Worm (Caenorhabditis elegans) whole organism, L4 larva: Measurements from ENCODE around the gene F57G12.2.

ENCODE experiments used
- D1046.2 ChIP-seq: fragments of 200-800 bp; sonication (Bioruptor generic); IDR thresholded peaks from 2 replicates; pipeline ENCODE4 v1.3.6; 2022; ENCODE audit warnings: missing genetic modification characterization, missing compliant biosample characterization
- Y48G9A.11 ChIP-seq: fragments of 200-800 bp; sonication (Bioruptor generic); IDR thresholded peaks from 2 replicates; pipeline ENCODE4 v1.3.6; 2022; ENCODE audit warnings: missing genetic modification reagents, missing genetic modification characterization, missing compliant biosample characterization
- Y5F2A.4 ChIP-seq: fragments of 200-800 bp; sonication (Bioruptor generic); optimal IDR thresholded peaks from 2 replicates; lab custom pipeline; 2018; ENCODE audit warnings: mild to moderate bottlenecking, missing genetic modification characterization, missing compliant biosample characterization
- Y75B8A.6 ChIP-seq: fragments of 200-800 bp; sonication (Bioruptor generic); IDR thresholded peaks from 2 replicates; pipeline ENCODE4 v1.3.6; 2022; ENCODE audit warnings: missing genetic modification reagents, missing genetic modification characterization, missing compliant biosample characterization
- aha-1 ChIP-seq: fragments of 150-350 bp; peaks from one replicate; lab custom pipeline; 2014; ENCODE audit warnings: missing biosample characterization, missing genetic modification characterization
- arid-1 ChIP-seq: fragments of 200-800 bp; sonication (Bioruptor generic); conservative IDR thresholded peaks from 2 replicates; pipeline ENCODE4 v1.3.6; 2022; ENCODE audit warnings: missing genetic modification reagents, missing genetic modification characterization, missing compliant biosample characterization
- ceh-32 ChIP-seq: sonication (generic microtip); optimal IDR thresholded peaks from 2 replicates; lab custom pipeline; 2016; ENCODE audit warnings: mild to moderate bottlenecking, missing genetic modification characterization, missing compliant biosample characterization; ENCODE audit not compliant: poor library complexity
- ceh-44 ChIP-seq: fragments of 200-800 bp; sonication (Bioruptor generic); IDR thresholded peaks from 2 replicates; pipeline ENCODE4 v1.3.6; 2022; ENCODE audit warnings: missing genetic modification reagents, missing genetic modification characterization, missing compliant biosample characterization
- ceh-62 ChIP-seq: sonication (generic microtip); optimal IDR thresholded peaks from 2 replicates; lab custom pipeline; 2017; ENCODE audit warnings: missing biosample characterization, missing genetic modification characterization
- cey-2 ChIP-seq: sonication (generic microtip); optimal IDR thresholded peaks from 3 replicates; lab custom pipeline; 2017; ENCODE audit warnings: missing genetic modification characterization, mild to moderate bottlenecking, missing compliant biosample characterization, antibody characterized with exemption, borderline replicate concordance; ENCODE audit not compliant: insufficient read depth
- ctbp-1 ChIP-seq: fragments of 200-800 bp; sonication (Bioruptor generic); IDR thresholded peaks from 2 replicates; pipeline ENCODE4 v1.3.6; 2022; ENCODE audit warnings: missing genetic modification reagents, missing genetic modification characterization, missing compliant biosample characterization
- daf-16 ChIP-seq, 3 experiments: sonication (generic microtip); optimal IDR thresholded peaks; 2 replicates each; lab custom pipeline; 2016 to 2017; ENCODE audit warnings: missing genetic modification characterization in 3 of 3, missing genetic modification reagents in 3 of 3, mild to moderate bottlenecking in 2 of 3, missing compliant biosample characterization in 2 of 3, missing biosample characterization in 1 of 3, moderate library complexity in 1 of 3
- daf-8 ChIP-seq: fragments of 200-800 bp; sonication (Bioruptor generic); IDR thresholded peaks from 2 replicates; pipeline ENCODE4 v1.3.6; 2022; ENCODE audit warnings: missing genetic modification characterization, missing compliant biosample characterization
- dmd-6 ChIP-seq: fragments of 200-800 bp; sonication (Bioruptor generic); IDR thresholded peaks from 2 replicates; pipeline ENCODE4 v1.3.6; 2022; ENCODE audit warnings: missing genetic modification reagents, missing genetic modification characterization, missing compliant biosample characterization
- dmd-8 ChIP-seq: fragments of 200-800 bp; sonication (Bioruptor generic); IDR thresholded peaks from 2 replicates; pipeline ENCODE4 v1.3.6; 2022; ENCODE audit warnings: missing genetic modification characterization, missing compliant biosample characterization
- dve-1 ChIP-seq: sonication (generic microtip); optimal IDR thresholded peaks from 2 replicates; lab custom pipeline; 2017; ENCODE audit warnings: antibody characterized with exemption, mild to moderate bottlenecking, missing genetic modification characterization, missing compliant biosample characterization; ENCODE audit not compliant: insufficient read depth
- egl-43 ChIP-seq: fragments of 200-800 bp; sonication (Bioruptor generic); IDR thresholded peaks from 2 replicates; pipeline ENCODE4 v1.3.6; 2022; ENCODE audit warnings: missing genetic modification reagents, missing genetic modification characterization, missing compliant biosample characterization
- hlh-11 ChIP-seq: fragments of 200-800 bp; sonication (Bioruptor generic); optimal IDR thresholded peaks from 2 replicates; lab custom pipeline; 2018; ENCODE audit warnings: mild to moderate bottlenecking, missing genetic modification characterization, missing compliant biosample characterization
- hlh-30 ChIP-seq: sonication (generic microtip); optimal IDR thresholded peaks from 2 replicates; lab custom pipeline; 2017; ENCODE audit warnings: antibody characterized with exemption, mild to moderate bottlenecking, missing genetic modification characterization, missing compliant biosample characterization; ENCODE audit not compliant: insufficient read depth
- lin-29 ChIP-seq: fragments of 200-800 bp; sonication (Bioruptor generic); IDR thresholded peaks from 2 replicates; pipeline ENCODE4 v1.3.6; 2022; ENCODE audit warnings: missing genetic modification reagents, missing genetic modification characterization, missing compliant biosample characterization
- lir-3 ChIP-seq: sonication (generic microtip); optimal IDR thresholded peaks from 2 replicates; lab custom pipeline; 2016; ENCODE audit warnings: mild to moderate bottlenecking, missing genetic modification characterization, missing compliant biosample characterization
- mes-2 ChIP-seq: sonication (generic microtip); optimal IDR thresholded peaks from 2 replicates; lab custom pipeline; 2016; ENCODE audit warnings: missing genotype, mild to moderate bottlenecking, missing genetic modification characterization, missing compliant biosample characterization; ENCODE audit not compliant: poor library complexity, severe bottlenecking
- mxl-2 ChIP-seq: fragments of 200-800 bp; sonication (Bioruptor generic); conservative IDR thresholded peaks from 2 replicates; pipeline ENCODE4 v1.3.6; 2022; ENCODE audit warnings: missing genetic modification reagents, missing genetic modification characterization, missing compliant biosample characterization
- nhr-10 ChIP-seq: fragments of 150-350 bp; optimal IDR thresholded peaks from 2 replicates; lab custom pipeline; 2014; ENCODE audit warnings: missing biosample characterization, missing genetic modification characterization
- nhr-102 ChIP-seq: sonication (generic microtip); optimal IDR thresholded peaks from 2 replicates; lab custom pipeline; 2016; ENCODE audit warnings: mild to moderate bottlenecking, missing genetic modification characterization, moderate library complexity, missing compliant biosample characterization
- nhr-11 ChIP-seq: fragments of 150-350 bp; optimal IDR thresholded peaks from 2 replicates; lab custom pipeline; 2014; ENCODE audit warnings: missing biosample characterization, missing genetic modification characterization
- nhr-28 ChIP-seq: fragments of 150-350 bp; optimal IDR thresholded peaks from 2 replicates; lab custom pipeline; 2014; ENCODE audit warnings: missing biosample characterization, missing genetic modification characterization
- pha-4 ChIP-seq, 2 experiments: fragments of 150-350 bp in 1 of 2; fragments of 200-800 bp in 1 of 2; sonication (Bioruptor generic) in 1 of 2; IDR thresholded peaks in 1 of 2; optimal IDR thresholded peaks in 1 of 2; 2 replicates each; pipeline versions ENCODE4 v1.3.6 to Lab custom; 2014 to 2022; ENCODE audit warnings: missing genetic modification characterization in 2 of 2, missing genetic modification reagents in 2 of 2, missing biosample characterization in 1 of 2, missing compliant biosample characterization in 1 of 2
- php-3 ChIP-seq: fragments of 200-800 bp; sonication (Bioruptor generic); IDR thresholded peaks from 2 replicates; pipeline ENCODE4 v1.3.6; 2022; ENCODE audit warnings: missing genetic modification reagents, missing genetic modification characterization, missing compliant biosample characterization
- pqm-1 ChIP-seq: sonication (generic microtip); optimal IDR thresholded peaks from 2 replicates; lab custom pipeline; 2017; ENCODE audit warnings: missing biosample characterization, missing genetic modification characterization
- rbr-2 ChIP-seq: sonication (generic microtip); optimal IDR thresholded peaks from 2 replicates; lab custom pipeline; 2016; ENCODE audit warnings: missing genotype, missing genetic modification characterization, missing compliant biosample characterization
- snpc-1.2 ChIP-seq: fragments of 200-800 bp; sonication (Bioruptor generic); IDR thresholded peaks from 2 replicates; pipeline ENCODE4 v1.3.6; 2022; ENCODE audit warnings: missing genetic modification reagents, missing genetic modification characterization, missing compliant biosample characterization
- spr-1 ChIP-seq: sonication (generic microtip); optimal IDR thresholded peaks from 2 replicates; lab custom pipeline; 2016; ENCODE audit warnings: mild to moderate bottlenecking, missing genetic modification characterization, missing compliant biosample characterization
- unc-62 ChIP-seq, 3 experiments: fragments of 150-350 bp in 1 of 3; sonication (generic microtip); optimal IDR thresholded peaks in 2 of 3; peaks in 1 of 3; 1 replicate in 1 of 3; 2 replicates in 2 of 3; lab custom pipeline; 2014 to 2017; ENCODE audit warnings: missing biosample characterization in 3 of 3, missing genetic modification characterization in 3 of 3, missing genetic modification reagents in 3 of 3, missing genotype in 1 of 3
- zag-1 ChIP-seq: fragments of 150-350 bp; optimal IDR thresholded peaks from 2 replicates; lab custom pipeline; 2014; ENCODE audit warnings: missing biosample characterization, missing genetic modification characterization
- ztf-11 ChIP-seq: fragments of 150-350 bp; optimal IDR thresholded peaks from 2 replicates; lab custom pipeline; 2014; ENCODE audit warnings: missing biosample characterization, missing genetic modification characterization

Gene F57G12.2

ce11 chrX:12154055-12154898 lies 5.6 kb downstream of the F57G12.2 start, which contains the start of gene mfsd-11:
mfsd-11 (minus strand) TSS chrX:12154105.
- no peak for TF ChIP-seq daf-16 (GFP tag; optimal IDR thresholded peaks at IDR 0.05; lab: Kevin White, UChicago)
- peak; percentile 43 for TF ChIP-seq daf-16 (tag; optimal IDR thresholded peaks at IDR 0.05; lab: Kevin White, UChicago)
- TF ChIP-seq nhr-28 (tag; lab: Kevin White, UChicago) = peak; percentile 13
- TF ChIP-seq rbr-2 (tag; lab: Kevin White, UChicago) = no peak
- peak in 1 of 2 experiments; percentile 65 for TF ChIP-seq unc-62 (GFP tag; optimal IDR thresholded peaks at IDR 0.05 in 1 of 2; lab: Kevin White, UChicago)
- TF ChIP-seq unc-62 (tag; optimal IDR thresholded peaks at IDR 0.05; lab: Kevin White, UChicago) = no peak
- peak; percentile 43 for TF ChIP-seq pqm-1 (tag; lab: Kevin White, UChicago)
- no peak for TF ChIP-seq ztf-11 (tag; lab: Kevin White, UChicago)
- 0 out of 2 replicates have a peak, but pooled peaks have one; percentile 10 for TF ChIP-seq dmd-6 (GFP tag; lab: Robert Waterston, UW)
- TF ChIP-seq, all 104 proteins: peak for 5

ce11 chrX:12149638-12150137 lies 10.2 kb downstream of the F57G12.2 start, which contains the start of gene znf-474:
znf-474 (plus strand) TSS chrX:12149924.
- TF ChIP-seq nhr-11 (tag; lab: Kevin White, UChicago) = peak; percentile 4
- no peak for TF ChIP-seq egl-43 (GFP tag; lab: Robert Waterston, UW)
- TF ChIP-seq ceh-62 = no peak
- no peak for TF ChIP-seq cey-2
- no peak for TF ChIP-seq spr-1
- TF ChIP-seq php-3 = no peak
- no peak for TF ChIP-seq Y5F2A.4 (GFP tag; lab: Kevin White, UChicago)
- TF ChIP-seq, all 104 proteins: peak for 1

- TF ChIP-seq dve-1 (peak; percentile 14), hlh-30 (tag; lab: Kevin White, UChicago) (peak; percentile 24), pqm-1 (tag; lab: Kevin White, UChicago) (peak; percentile 77), daf-8 (no peak), aha-1 (tag; lab: Kevin White, UChicago) (peak; percentile 62), daf-16 (GFP tag; optimal IDR thresholded peaks at IDR 0.05; lab: Kevin White, UChicago) (no peak), daf-16 (tag; optimal IDR thresholded peaks at IDR 0.05; lab: Kevin White, UChicago) (peak; percentile 90), hlh-11 (peak; percentile 49), dmd-6 (GFP tag; lab: Robert Waterston, UW) (peak; percentile 39), nhr-28 (tag; lab: Kevin White, UChicago) (peak; percentile 65), snpc-1.2 (GFP tag; lab: Robert Waterston, UW) (no peak), nhr-102 (no peak)
Observed at ce11 chrX:12146453-12147085, 13.3 kb downstream of the F57G12.2 start, which contains the start of gene pycr-1. pycr-1 (plus strand) TSS chrX:12146832.

- TF ChIP-seq arid-1 (no peak), ceh-44 (no peak), unc-62 (GFP tag; optimal IDR thresholded peaks at IDR 0.05 in 1 of 2; lab: Kevin White, UChicago) (peak in 1 of 2 experiments; percentile 85), unc-62 (tag; optimal IDR thresholded peaks at IDR 0.05; lab: Kevin White, UChicago) (no peak), dmd-8 (GFP tag; lab: Robert Waterston, UW) (no peak), dve-1 (peak; percentile 47), nhr-28 (tag; lab: Kevin White, UChicago) (peak; percentile 30), Y48G9A.11 (GFP tag; lab: Robert Waterston, UW) (no peak), daf-16 (GFP tag; optimal IDR thresholded peaks at IDR 0.05; lab: Kevin White, UChicago) (no peak), daf-16 (tag; optimal IDR thresholded peaks at IDR 0.05; lab: Kevin White, UChicago) (peak; percentile 72), ceh-32 (no peak), pqm-1 (tag; lab: Kevin White, UChicago) (peak; percentile 20)
Observed at ce11 chrX:12145919-12146318, 13.9 kb downstream of the F57G12.2 start.

- no peak for TF ChIP-seq mxl-2
- TF ChIP-seq D1046.2 (GFP tag; lab: Robert Waterston, UW) = no peak
- TF ChIP-seq zag-1 (tag; lab: Kevin White, UChicago) = no peak
- TF ChIP-seq spr-1 = no peak
- TF ChIP-seq hlh-11 = no peak
- TF ChIP-seq Y75B8A.6 = no peak
- TF ChIP-seq egl-43 (GFP tag; lab: Robert Waterston, UW) = no peak
- no peak for TF ChIP-seq snpc-1.2 (GFP tag; lab: Robert Waterston, UW)
- no peak for TF ChIP-seq lin-29
- no peak for TF ChIP-seq nhr-10 (tag; lab: Kevin White, UChicago)
- no peak for TF ChIP-seq lir-3 (tag; lab: Kevin White, UChicago)
- TF ChIP-seq pha-4 (GFP tag; IDR thresholded peaks at IDR 0.05; lab: Robert Waterston, UW) = no peak
- no peak for TF ChIP-seq pha-4 (tag; optimal IDR thresholded peaks at IDR 0.05; lab: Kevin White, UChicago)
- no peak for TF ChIP-seq nhr-11 (tag; lab: Kevin White, UChicago)
- no peak for TF ChIP-seq ctbp-1
- TF ChIP-seq mes-2 (tag; lab: Kevin White, UChicago) = no peak
Observed at ce11 chrX:12143693-12144092, 16.2 kb downstream of the F57G12.2 start, which contains the start of gene M153.5. M153.5 (plus strand) TSS chrX:12143993.
